Fruit fly (Drosophila melanogaster): ENCODE data around the gene superdeath.

The superdeath gene

dm6 chr3R:29138407-29138806 is at the start of gene superdeath, which contains the start of gene Alg13:
Gene superdeath (plus strand): TSS chr3R:29138662.
Gene Alg13 (minus strand): TSS chr3R:29138573.
- TF ChIP-seq Hr83 (GFP tag; optimal IDR thresholded peaks at IDR 0.05; ENCODE audit: poor library complexity, severe bottlenecking) (no peak), Myc (optimal IDR thresholded peaks at IDR 0.05) (peak; percentile 26), foxo (GFP tag; optimal IDR thresholded peaks at IDR 0.05) (no peak), jim (GFP tag; optimal IDR thresholded peaks at IDR 0.05) (no peak), br (GFP tag; optimal IDR thresholded peaks at IDR 0.05) (no peak), rgr (GFP tag; optimal IDR thresholded peaks at IDR 0.05) (no peak), ey (GFP tag; optimal IDR thresholded peaks at IDR 0.05) (no peak), lola (GFP tag; optimal IDR thresholded peaks at IDR 0.05) (no peak)

DNA sequence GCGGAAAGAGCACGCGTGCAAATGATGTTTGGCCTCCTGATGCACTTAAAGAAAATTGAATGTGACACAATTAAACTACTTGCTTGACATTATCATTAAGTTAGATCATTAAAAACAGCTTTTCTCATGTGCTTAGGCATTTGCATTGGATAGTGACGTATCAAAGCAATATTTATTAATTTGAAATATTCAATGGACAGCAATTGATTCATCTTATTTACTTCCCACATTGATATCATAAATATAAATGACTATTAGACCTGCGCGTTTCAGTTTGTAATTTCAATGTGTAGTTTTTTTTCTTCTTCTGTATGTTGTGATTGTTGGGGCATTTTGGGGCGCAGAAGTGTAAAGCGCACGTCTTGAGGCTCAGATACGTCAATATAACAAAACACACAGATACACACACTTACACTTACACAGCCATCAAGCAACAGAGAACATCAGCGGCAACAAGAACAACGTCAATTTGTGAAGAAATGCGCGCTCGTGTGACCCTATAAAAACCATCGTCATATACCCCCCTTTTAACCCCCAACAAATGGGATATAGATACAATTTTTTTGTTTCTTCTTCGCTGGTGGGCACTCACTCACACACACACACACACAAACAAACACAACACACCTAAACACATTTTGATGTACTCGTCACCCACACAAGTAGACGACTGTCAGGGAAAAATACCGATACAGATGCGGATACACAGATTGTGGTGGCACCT is 49.4 kb upstream of the superdeath start:
- peak; percentile 56 for TF ChIP-seq woc (GFP tag; optimal IDR thresholded peaks at IDR 0.05)
- no peak for TF ChIP-seq Myc (optimal IDR thresholded peaks at IDR 0.05)
- TF ChIP-seq rgr (GFP tag; optimal IDR thresholded peaks at IDR 0.05): peak; percentile 36
- no peak for TF ChIP-seq Abd-B (GFP tag; optimal IDR thresholded peaks at IDR 0.05)
- TF ChIP-seq CrebA (GFP tag; optimal IDR thresholded peaks at IDR 0.05; ENCODE audit: borderline replicate concordance): no peak
- TF ChIP-seq br (GFP tag; optimal IDR thresholded peaks at IDR 0.05): peak; percentile 33
- no peak for TF ChIP-seq Vsx2 (GFP tag; optimal IDR thresholded peaks at IDR 0.05; ENCODE audit: partially characterized antibody)
- TF ChIP-seq usp (GFP tag; optimal IDR thresholded peaks at IDR 0.05): no peak
- TF ChIP-seq Hr83 (GFP tag; optimal IDR thresholded peaks at IDR 0.05; ENCODE audit: poor library complexity, severe bottlenecking): no peak
- no peak for TF ChIP-seq N (GFP tag; optimal IDR thresholded peaks at IDR 0.05)
- TF ChIP-seq h (GFP tag; optimal IDR thresholded peaks at IDR 0.05): peak; percentile 64
- peak; percentile 47 for TF ChIP-seq OdsH (GFP tag; optimal IDR thresholded peaks at IDR 0.05)
- peak; percentile 60 for TF ChIP-seq ey (GFP tag; optimal IDR thresholded peaks at IDR 0.05)
- no peak for TF ChIP-seq Hnf4 (GFP tag; optimal IDR thresholded peaks at IDR 0.05)
- peak; percentile 54 for TF ChIP-seq HLH106 (tag; optimal IDR thresholded peaks at IDR 0.05)
- TF ChIP-seq lola (GFP tag; optimal IDR thresholded peaks at IDR 0.05): no peak
- no peak for TF ChIP-seq dl (GFP tag; optimal IDR thresholded peaks at IDR 0.05; ENCODE audit: insufficient read depth in 1 of 2, partially characterized antibody in 2 of 2)
- peak; percentile 47 for TF ChIP-seq Dfd (GFP tag; optimal IDR thresholded peaks at IDR 0.05)
- TF ChIP-seq Dif (GFP tag; optimal IDR thresholded peaks at IDR 0.05; ENCODE audit: partially characterized antibody): no peak
- TF ChIP-seq Mio (GFP tag; optimal IDR thresholded peaks at IDR 0.05): no peak
- TF ChIP-seq Sp1 (GFP tag; optimal IDR thresholded peaks at IDR 0.05): peak; percentile 37
- TF ChIP-seq fru (GFP tag; optimal IDR thresholded peaks at IDR 0.05): peak; percentile 62
- TF ChIP-seq pan (optimal IDR thresholded peaks at IDR 0.05): no peak
- no peak for TF ChIP-seq tai (GFP tag; optimal IDR thresholded peaks at IDR 0.05)
- no peak for TF ChIP-seq CG9705 (GFP tag; optimal IDR thresholded peaks at IDR 0.05)
- no peak for TF ChIP-seq Jra (GFP tag; optimal IDR thresholded peaks at IDR 0.05)
- no peak for TF ChIP-seq psq (GFP tag; optimal IDR thresholded peaks at IDR 0.05)
- no peak for TF ChIP-seq dsf (GFP tag; optimal IDR thresholded peaks at IDR 0.05; ENCODE audit: borderline replicate concordance)
- TF ChIP-seq GATAd (GFP tag; optimal IDR thresholded peaks at IDR 0.05): no peak
- peak; percentile 45 for TF ChIP-seq dmrt93B (GFP tag; optimal IDR thresholded peaks at IDR 0.05)
- TF ChIP-seq CG32264 (GFP tag; optimal IDR thresholded peaks at IDR 0.05): no peak
- peak in 1 of 2 experiments; percentile 58 for TF ChIP-seq foxo (GFP tag; optimal IDR thresholded peaks at IDR 0.05)
- no peak for TF ChIP-seq Rel (GFP tag; optimal IDR thresholded peaks at IDR 0.05)
- no peak for TF ChIP-seq Rel (tag; optimal IDR thresholded peaks at IDR 0.05)
- TF ChIP-seq sv (GFP tag; optimal IDR thresholded peaks at IDR 0.05): peak; percentile 52
- TF ChIP-seq Hr78 (GFP tag; optimal IDR thresholded peaks at IDR 0.05): no peak
- peak; percentile 17 for TF ChIP-seq sage (GFP tag; optimal IDR thresholded peaks at IDR 0.05)
- TF ChIP-seq jim (GFP tag; optimal IDR thresholded peaks at IDR 0.05): no peak
- TF ChIP-seq brk (GFP tag; optimal IDR thresholded peaks at IDR 0.05): no peak

Data from whole organism, wandering third instar larva.